Fruit fly (Drosophila melanogaster): Measurements from ENCODE around the gene skd.

skd gene

dm6 chr3L:21010846-21011607, 16.2 kb downstream of the skd start (continued):
- no peak for TF ChIP-seq zfh1 (GFP tag; IDR thresholded peaks at IDR 0.05)
- TF ChIP-seq hth (optimal IDR thresholded peaks at IDR 0.05) = no peak
- TF ChIP-seq CG12942 (GFP tag; optimal IDR thresholded peaks at IDR 0.05) = no peak
- TF ChIP-seq CG12659 (GFP tag; optimal IDR thresholded peaks at IDR 0.05) = peak; percentile 18
- TF ChIP-seq tx (GFP tag; optimal IDR thresholded peaks at IDR 0.05) = no peak
- TF ChIP-seq nerfin-1 (tag; optimal IDR thresholded peaks at IDR 0.05) = peak; percentile 45
- no peak for TF ChIP-seq bbx (GFP tag; IDR thresholded peaks at IDR 0.05; ENCODE audit: partially characterized antibody)
- no peak for TF ChIP-seq nerfin-2 (GFP tag; IDR thresholded peaks at IDR 0.05; ENCODE audit: partially characterized antibody)
- TF ChIP-seq CG8765 (GFP tag; IDR thresholded peaks at IDR 0.05) = no peak
- TF ChIP-seq ase (GFP tag; IDR thresholded peaks at IDR 0.05) = no peak
- no peak for TF ChIP-seq CG3995 (GFP tag; optimal IDR thresholded peaks at IDR 0.05)
- no peak for TF ChIP-seq CG11398 (GFP tag; optimal IDR thresholded peaks at IDR 0.05)
- TF ChIP-seq ci (GFP tag; IDR thresholded peaks at IDR 0.05) = 0 out of 3 replicates have a peak, but pooled peaks have one; percentile 62
- no peak for TF ChIP-seq sisA (GFP tag; IDR thresholded peaks at IDR 0.05)
- TF ChIP-seq Bdp1 (GFP tag; optimal IDR thresholded peaks at IDR 0.05) = no peak
- peak in 1 of 2 experiments; percentile 58 for TF ChIP-seq Hr51 (GFP tag; optimal IDR thresholded peaks at IDR 0.05)
- no peak for TF ChIP-seq gce (GFP tag; IDR thresholded peaks at IDR 0.05)
- no peak for TF ChIP-seq CG7786 (GFP tag; optimal IDR thresholded peaks at IDR 0.05)
- no peak for TF ChIP-seq sc (optimal IDR thresholded peaks at IDR 0.05)
- TF ChIP-seq sc (GFP tag; optimal IDR thresholded peaks at IDR 0.05) = no peak
- TF ChIP-seq dan (GFP tag; IDR thresholded peaks at IDR 0.05) = no peak
- no peak for TF ChIP-seq CG12769 (tag; optimal IDR thresholded peaks at IDR 0.05)
- TF ChIP-seq Nf-YA (GFP tag; IDR thresholded peaks at IDR 0.05) = no peak
- no peak for TF ChIP-seq CG14050 (GFP tag; IDR thresholded peaks at IDR 0.05)
- TF ChIP-seq CG2202 (tag; optimal IDR thresholded peaks at IDR 0.05) = no peak
- TF ChIP-seq caup (GFP tag; optimal IDR thresholded peaks at IDR 0.05; ENCODE audit: severe bottlenecking) = peak; percentile 22
- peak; percentile 22 for TF ChIP-seq CG2712 (tag; optimal IDR thresholded peaks at IDR 0.05)
- TF ChIP-seq CG9609 (GFP tag; optimal IDR thresholded peaks at IDR 0.05) = no peak
- no peak for TF ChIP-seq Six4 (GFP tag; optimal IDR thresholded peaks at IDR 0.05)
- no peak for TF ChIP-seq usp (GFP tag; optimal IDR thresholded peaks at IDR 0.05)
- TF ChIP-seq CG11504 (tag; optimal IDR thresholded peaks at IDR 0.05) = peak; percentile 53
- peak; percentile 45 for TF ChIP-seq Sox100B (GFP tag; optimal IDR thresholded peaks at IDR 0.05)
- TF ChIP-seq B-H1 (GFP tag; IDR thresholded peaks at IDR 0.05) = no peak
- TF ChIP-seq gsb-n (tag; optimal IDR thresholded peaks at IDR 0.05) = no peak
- no peak for TF ChIP-seq CG6813 (GFP tag; optimal IDR thresholded peaks at IDR 0.05)
- TF ChIP-seq wor (GFP tag; IDR thresholded peaks at IDR 0.05) = no peak
- no peak for TF ChIP-seq Poxn (GFP tag; IDR thresholded peaks at IDR 0.05)
- TF ChIP-seq pfk (GFP tag; optimal IDR thresholded peaks at IDR 0.05) = no peak
- no peak for TF ChIP-seq chif (GFP tag; optimal IDR thresholded peaks at IDR 0.05)
- no peak for TF ChIP-seq B-H2 (GFP tag; optimal IDR thresholded peaks at IDR 0.05)
- TF ChIP-seq bsh (GFP tag; optimal IDR thresholded peaks at IDR 0.05) = no peak
- peak; percentile 16 for TF ChIP-seq pb (GFP tag; optimal IDR thresholded peaks at IDR 0.05)
- no peak for TF ChIP-seq eyg (GFP tag; optimal IDR thresholded peaks at IDR 0.05)
- TF ChIP-seq tna (GFP tag; IDR thresholded peaks at IDR 0.05; ENCODE audit: partially characterized antibody) = no peak
- no peak for TF ChIP-seq CG11560 (tag; IDR thresholded peaks at IDR 0.05)
- no peak for TF ChIP-seq Nf-YB (GFP tag; optimal IDR thresholded peaks at IDR 0.05)
- peak; percentile 63 for TF ChIP-seq GATAe (GFP tag; conservative IDR thresholded peaks at IDR 0.05)
- TF ChIP-seq Bteb2 (GFP tag; optimal IDR thresholded peaks at IDR 0.05) = peak; percentile 12
- TF ChIP-seq mld (GFP tag; IDR thresholded peaks at IDR 0.05; ENCODE audit: partially characterized antibody) = no peak
- no peak for TF ChIP-seq Dref (GFP tag; IDR thresholded peaks at IDR 0.05)
